Worm (Caenorhabditis elegans) whole organism, L4 larva: ENCODE measurements around the gene clu-1.

Experiments used
- F44E2.7 ChIP-seq: fragments of 200-800 bp; sonication (Bioruptor generic); IDR thresholded peaks from 2 replicates; pipeline ENCODE4 v2.1.2; 2022; ENCODE audit warnings: missing genetic modification characterization, missing compliant biosample characterization
- aly-2 ChIP-seq: sonication (generic microtip); optimal IDR thresholded peaks from 2 replicates; lab custom pipeline; 2018; ENCODE audit warnings: missing biosample characterization, missing genetic modification characterization
- ceh-20 ChIP-seq: fragments of 200-800 bp; sonication (Bioruptor generic); IDR thresholded peaks from 2 replicates; pipeline ENCODE4 v1.3.6; 2022; ENCODE audit warnings: missing genetic modification reagents, missing genetic modification characterization, missing compliant biosample characterization
- mdl-1 ChIP-seq, 2 experiments: fragments of 150-350 bp in 1 of 2; sonication (generic microtip) in 1 of 2; optimal IDR thresholded peaks; 2 replicates each; lab custom pipeline; 2014 to 2017; ENCODE audit warnings: missing biosample characterization in 2 of 2, missing genetic modification characterization in 2 of 2
- nhr-77 ChIP-seq: fragments of 150-350 bp; optimal IDR thresholded peaks from 2 replicates; lab custom pipeline; 2014; ENCODE audit warnings: missing biosample characterization, missing genetic modification characterization
- pha-4 ChIP-seq, 2 experiments: fragments of 150-350 bp in 1 of 2; fragments of 200-800 bp in 1 of 2; sonication (Bioruptor generic) in 1 of 2; IDR thresholded peaks in 1 of 2; optimal IDR thresholded peaks in 1 of 2; 2 replicates each; pipeline versions ENCODE4 v1.3.6 to Lab custom; 2014 to 2022; ENCODE audit warnings: missing genetic modification characterization in 2 of 2, missing genetic modification reagents in 2 of 2, missing biosample characterization in 1 of 2, missing compliant biosample characterization in 1 of 2

DNA sequence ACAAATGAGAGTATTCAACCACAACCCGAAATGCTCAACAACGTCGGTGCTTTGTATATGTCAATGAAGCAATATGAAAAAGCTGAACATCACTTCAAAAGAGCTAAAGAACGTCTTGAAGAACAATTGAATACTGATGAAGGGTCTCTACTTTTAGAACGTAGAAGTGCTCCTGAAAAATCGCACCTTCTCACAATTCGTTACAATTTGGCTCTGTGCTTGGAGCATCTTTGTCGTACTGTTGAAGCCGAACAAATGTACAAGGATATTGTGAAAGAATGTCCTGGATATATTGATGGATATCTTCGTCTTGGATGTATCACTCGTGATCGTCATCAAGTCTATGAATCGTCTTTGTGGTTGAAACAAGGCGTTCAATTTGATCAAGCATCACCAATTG, 27.1 kb downstream of the clu-1 start:
- TF ChIP-seq aly-2, result no peak
- TF ChIP-seq F44E2.7 (GFP tag; lab: Robert Waterston, UW), result no peak
- TF ChIP-seq pha-4 (GFP tag; IDR thresholded peaks at IDR 0.05; lab: Robert Waterston, UW), result no peak
- TF ChIP-seq pha-4 (tag; optimal IDR thresholded peaks at IDR 0.05; lab: Kevin White, UChicago), result no peak
- TF ChIP-seq nhr-77 (tag; lab: Kevin White, UChicago), result no peak
- no peak for TF ChIP-seq mdl-1 (tag; optimal IDR thresholded peaks at IDR 0.05; lab: Kevin White, UChicago)
- no peak for TF ChIP-seq ceh-20
